Worm (Caenorhabditis elegans) whole organism, L3 larva: ENCODE measurements around the gene R02F2.1.

Experiments
- aly-2 ChIP-seq: fragments of 150-350 bp; optimal IDR thresholded peaks from 2 replicates; lab custom pipeline; 2014; ENCODE audit warnings: missing biosample characterization, missing genetic modification characterization
- ama-1 ChIP-seq: fragments of 150-350 bp; optimal IDR thresholded peaks from 2 replicates; lab custom pipeline; 2018
- ceh-16 ChIP-seq: sonication (generic microtip); optimal IDR thresholded peaks from 2 replicates; lab custom pipeline; 2017; ENCODE audit warnings: missing biosample characterization, missing genetic modification characterization
- ceh-28 ChIP-seq: fragments of 150-350 bp; optimal IDR thresholded peaks from 2 replicates; lab custom pipeline; 2014; ENCODE audit warnings: missing biosample characterization, missing genetic modification reagents, missing genetic modification characterization
- ceh-82 ChIP-seq: fragments of 150-350 bp; optimal IDR thresholded peaks from 2 replicates; lab custom pipeline; 2014; ENCODE audit warnings: missing biosample characterization, missing genetic modification characterization
- daf-12 ChIP-seq: fragments of 150-350 bp; optimal IDR thresholded peaks from 2 replicates; lab custom pipeline; 2014; ENCODE audit warnings: missing biosample characterization, missing genetic modification reagents, missing genetic modification characterization
- egl-5 ChIP-seq: fragments of 150-350 bp; optimal IDR thresholded peaks from 2 replicates; lab custom pipeline; 2017; ENCODE audit warnings: missing biosample characterization, missing genetic modification reagents, missing genetic modification characterization, inconsistent platforms
- elt-1 ChIP-seq: fragments of 150-350 bp; optimal IDR thresholded peaks from 2 replicates; lab custom pipeline; 2014; ENCODE audit warnings: missing biosample characterization, missing genetic modification characterization
- elt-2 ChIP-seq: sonication (generic microtip); optimal IDR thresholded peaks from 2 replicates; lab custom pipeline; 2016; ENCODE audit warnings: missing genetic modification reagents, mild to moderate bottlenecking, missing genetic modification characterization, missing compliant biosample characterization
- elt-3 ChIP-seq, 3 experiments: fragments of 150-350 bp in 1 of 3; sonication (generic microtip) in 2 of 3; optimal IDR thresholded peaks; 2 replicates in 2 of 3; 4 replicates in 1 of 3; lab custom pipeline; 2014 to 2017; ENCODE audit warnings: missing biosample characterization in 3 of 3, missing genetic modification characterization in 3 of 3
- eor-1 ChIP-seq, 2 experiments: fragments of 150-350 bp; optimal IDR thresholded peaks; 2 replicates each; lab custom pipeline; 2014 to 2018; ENCODE audit warnings: missing biosample characterization in 2 of 2, missing genetic modification characterization in 2 of 2
- fkh-10 ChIP-seq: sonication (generic microtip); optimal IDR thresholded peaks from 2 replicates; lab custom pipeline; 2017; ENCODE audit warnings: missing biosample characterization, missing genetic modification reagents, missing genetic modification characterization
- fkh-2 ChIP-seq: fragments of 150-350 bp; optimal IDR thresholded peaks from 2 replicates; lab custom pipeline; 2014; ENCODE audit warnings: missing biosample characterization, missing genetic modification reagents, missing genetic modification characterization
- fos-1 ChIP-seq: fragments of 150-350 bp; optimal IDR thresholded peaks from 2 replicates; lab custom pipeline; 2014; ENCODE audit warnings: missing biosample characterization, missing genetic modification characterization
- hmg-11 ChIP-seq: sonication (generic microtip); optimal IDR thresholded peaks from 2 replicates; lab custom pipeline; 2016; ENCODE audit warnings: missing genetic modification characterization, missing compliant biosample characterization
- jun-1 ChIP-seq: fragments of 150-350 bp; optimal IDR thresholded peaks from 2 replicates; lab custom pipeline; 2014; ENCODE audit warnings: missing biosample characterization, missing genetic modification reagents, missing genetic modification characterization
- lin-39 ChIP-seq: fragments of 150-350 bp; optimal IDR thresholded peaks from 2 replicates; lab custom pipeline; 2018; ENCODE audit warnings: missing biosample characterization, missing genetic modification reagents, missing genetic modification characterization
- lsy-12 ChIP-seq: sonication (generic microtip); optimal IDR thresholded peaks from 2 replicates; lab custom pipeline; 2016; ENCODE audit warnings: mild to moderate bottlenecking, missing genetic modification characterization, missing compliant biosample characterization
- mdl-1 ChIP-seq: fragments of 150-350 bp; optimal IDR thresholded peaks from 2 replicates; lab custom pipeline; 2014; ENCODE audit warnings: missing biosample characterization, missing genetic modification characterization
- mml-1 ChIP-seq: fragments of 150-350 bp; sonication (generic microtip); optimal IDR thresholded peaks from 3 replicates; lab custom pipeline; 2014; ENCODE audit warnings: missing biosample characterization, missing genetic modification characterization
- nfya-1 ChIP-seq: sonication (generic microtip); optimal IDR thresholded peaks from 2 replicates; lab custom pipeline; 2017; ENCODE audit warnings: missing genetic modification characterization, mild to moderate bottlenecking, missing compliant biosample characterization, antibody characterized with exemption, moderate library complexity; ENCODE audit not compliant: insufficient read depth
- nhr-12 ChIP-seq: fragments of 150-350 bp; optimal IDR thresholded peaks from 2 replicates; lab custom pipeline; 2014; ENCODE audit warnings: missing biosample characterization, missing genetic modification characterization
- nhr-23 ChIP-seq: fragments of 150-350 bp; optimal IDR thresholded peaks from 2 replicates; lab custom pipeline; 2014; ENCODE audit warnings: missing biosample characterization, missing genetic modification reagents, missing genetic modification characterization
- nhr-237 ChIP-seq: fragments of 150-350 bp; optimal IDR thresholded peaks from 2 replicates; lab custom pipeline; 2014; ENCODE audit warnings: missing biosample characterization, missing genetic modification characterization
- nhr-25 ChIP-seq: sonication (generic microtip); optimal IDR thresholded peaks from 2 replicates; lab custom pipeline; 2017; ENCODE audit warnings: missing biosample characterization, missing genetic modification characterization
- nhr-43 ChIP-seq: sonication (generic microtip); optimal IDR thresholded peaks from 2 replicates; lab custom pipeline; 2016; ENCODE audit warnings: mild to moderate bottlenecking, missing genetic modification characterization, missing compliant biosample characterization; ENCODE audit not compliant: poor library complexity, severe bottlenecking
- nhr-76 ChIP-seq: fragments of 150-350 bp; sonication (generic microtip); optimal IDR thresholded peaks from 5 replicates; lab custom pipeline; 2014; ENCODE audit warnings: missing biosample characterization, missing genetic modification characterization
- nhr-77 ChIP-seq: fragments of 150-350 bp; optimal IDR thresholded peaks from 2 replicates; lab custom pipeline; 2014; ENCODE audit warnings: missing biosample characterization, missing genetic modification characterization
- pha-4 ChIP-seq: fragments of 150-350 bp; optimal IDR thresholded peaks from 2 replicates; lab custom pipeline; 2014; ENCODE audit warnings: missing biosample characterization, missing genetic modification reagents, missing genetic modification characterization
- pqm-1 ChIP-seq: fragments of 150-350 bp; optimal IDR thresholded peaks from 2 replicates; lab custom pipeline; 2017; ENCODE audit warnings: missing biosample characterization, missing genetic modification characterization, inconsistent platforms
- sea-2 ChIP-seq: fragments of 150-350 bp; sonication (generic microtip); optimal IDR thresholded peaks from 4 replicates; lab custom pipeline; 2014; ENCODE audit warnings: missing biosample characterization, missing genetic modification reagents, missing genetic modification characterization
- skn-1 ChIP-seq: fragments of 150-350 bp; optimal IDR thresholded peaks from 2 replicates; lab custom pipeline; 2014; ENCODE audit warnings: missing biosample characterization, missing genetic modification characterization
- tbx-2 ChIP-seq: sonication (generic microtip); optimal IDR thresholded peaks from 2 replicates; lab custom pipeline; 2016; ENCODE audit warnings: mild to moderate bottlenecking, missing genetic modification characterization, missing compliant biosample characterization
- unc-62 ChIP-seq: fragments of 150-350 bp; sonication (generic microtip); optimal IDR thresholded peaks from 4 replicates; lab custom pipeline; 2014; ENCODE audit warnings: missing biosample characterization, missing genetic modification reagents, missing genetic modification characterization
- zag-1 ChIP-seq: fragments of 150-350 bp; optimal IDR thresholded peaks from 2 replicates; lab custom pipeline; 2014; ENCODE audit warnings: missing biosample characterization, missing genetic modification characterization
- ztf-11 ChIP-seq: fragments of 150-350 bp; optimal IDR thresholded peaks from 2 replicates; lab custom pipeline; 2014; ENCODE audit warnings: missing biosample characterization, missing genetic modification characterization
- ztf-4 ChIP-seq: fragments of 150-350 bp; optimal IDR thresholded peaks from 2 replicates; lab custom pipeline; 2014; ENCODE audit warnings: missing biosample characterization, missing genetic modification characterization

Gene R02F2.1

ce11 chrIII:5501358-5502287 lies at the start of gene R02F2.1:
TSS of gene R02F2.1 (plus strand) at chrIII:5501885.
- TF ChIP-seq nhr-23 (no peak), lin-39 (no peak), hmg-11 (tag; lab: Kevin White, UChicago) (peak; percentile 18), elt-2 (tag; lab: Kevin White, UChicago) (peak; percentile 20), nhr-12 (no peak), unc-62 (GFP tag; lab: Kevin White, UChicago) (no peak), skn-1 (no peak), nhr-76 (tag; lab: Kevin White, UChicago) (no peak), eor-1 (tag; optimal IDR thresholded peaks at IDR 0.05; lab: Kevin White, UChicago) (no peak), elt-1 (tag; lab: Kevin White, UChicago) (peak; percentile 3), zag-1 (tag; lab: Kevin White, UChicago) (no peak), aly-2 (no peak), lsy-12 (tag; lab: Kevin White, UChicago) (no peak), elt-3 (tag; optimal IDR thresholded peaks at IDR 0.05; lab: Kevin White, UChicago) (no peak), nhr-25 (tag; lab: Kevin White, UChicago) (peak; percentile 48), nhr-43 (no peak), fkh-2 (tag; lab: Kevin White, UChicago) (no peak), jun-1 (tag; lab: Kevin White, UChicago) (no peak), ceh-16 (tag; lab: Kevin White, UChicago) (no peak), egl-5 (no peak), ztf-4 (tag; lab: Kevin White, UChicago) (no peak), fos-1 (no peak), tbx-2 (tag; lab: Kevin White, UChicago) (no peak), daf-12 (tag; lab: Kevin White, UChicago) (no peak), ama-1 (lab: Kevin White, UChicago) (peak; percentile 40), ztf-11 (tag; lab: Kevin White, UChicago) (no peak), fkh-10 (no peak), nhr-237 (no peak), sea-2 (GFP tag; lab: Kevin White, UChicago) (no peak), nfya-1 (no peak), pqm-1 (tag; lab: Kevin White, UChicago) (no peak), mdl-1 (tag; lab: Kevin White, UChicago) (no peak), pha-4 (tag; lab: Kevin White, UChicago) (peak; percentile 70)

ce11 chrIII:5453290-5453689 lies 48.4 kb upstream of the R02F2.1 start, which contains the start of gene F48E8.4:
TSS of gene F48E8.4 (plus strand) at chrIII:5453590.
- peak; percentile 13 for TF ChIP-seq nhr-25 (tag; lab: Kevin White, UChicago)
- TF ChIP-seq mdl-1 (tag; lab: Kevin White, UChicago), result no peak
- TF ChIP-seq, all 47 proteins: peak for 1

ce11 chrIII:5461079-5461478 lies 40.6 kb upstream of the R02F2.1 start, which contains the start of gene F48E8.3:
TSS of gene F48E8.3 (plus strand) at chrIII:5461379.
- TF ChIP-seq nhr-77 (tag; lab: Kevin White, UChicago), result no peak
- TF ChIP-seq fos-1, result no peak
- no peak for TF ChIP-seq hmg-11 (tag; lab: Kevin White, UChicago)
- TF ChIP-seq mml-1, result no peak
- TF ChIP-seq fkh-2 (tag; lab: Kevin White, UChicago), result no peak
- no peak for TF ChIP-seq nhr-237
- no peak for TF ChIP-seq mdl-1 (tag; lab: Kevin White, UChicago)
- TF ChIP-seq lin-39, result no peak
- TF ChIP-seq ceh-28 (tag; lab: Kevin White, UChicago), result no peak
- no peak for TF ChIP-seq elt-2 (tag; lab: Kevin White, UChicago)
- no peak for TF ChIP-seq tbx-2 (tag; lab: Kevin White, UChicago)
- TF ChIP-seq elt-3 (tag; optimal IDR thresholded peaks at IDR 0.05; lab: Kevin White, UChicago), result no peak
- no peak for TF ChIP-seq ceh-82 (tag; lab: Kevin White, UChicago)
- TF ChIP-seq unc-62 (GFP tag; lab: Kevin White, UChicago), result no peak
- TF ChIP-seq daf-12 (tag; lab: Kevin White, UChicago), result no peak
- TF ChIP-seq skn-1, result no peak
